Fruit fly (Drosophila melanogaster) whole organism, wandering third instar larva: Measurements from ENCODE around the gene ND-ACP.

Experiments used
- Abd-B ChIP-seq: fragments of >200 bp; optimal IDR thresholded peaks from 2 replicates; lab custom pipeline; 2017; ENCODE audit warnings: missing biosample characterization, missing genetic modification characterization
- CG32264 ChIP-seq: fragments of 200-800 bp; sonication (Bioruptor generic); optimal IDR thresholded peaks from 2 replicates; lab custom pipeline; 2016; ENCODE audit warnings: missing biosample characterization, missing genetic modification characterization
- CG9705 ChIP-seq: fragments of 200-800 bp; sonication (Bioruptor generic); optimal IDR thresholded peaks from 2 replicates; lab custom pipeline; 2018; ENCODE audit warnings: missing biosample characterization, mild to moderate bottlenecking, missing genetic modification characterization
- CrebA ChIP-seq: fragments of 200-800 bp; sonication (Bioruptor generic); optimal IDR thresholded peaks from 2 replicates; lab custom pipeline; 2016; ENCODE audit warnings: missing biosample characterization, mild to moderate bottlenecking, missing genetic modification characterization, borderline replicate concordance
- Dfd ChIP-seq: fragments of >200 bp; optimal IDR thresholded peaks from 2 replicates; lab custom pipeline; 2017; ENCODE audit warnings: missing biosample characterization, missing genetic modification characterization
- Dif ChIP-seq: fragments of 200-275, 200-300 bp; sonication (Bioruptor generic); optimal IDR thresholded peaks from 2 replicates; lab custom pipeline; 2018; ENCODE audit warnings: missing biosample characterization, missing genetic modification characterization; ENCODE audit not compliant: partially characterized antibody
- GATAd ChIP-seq: sonication (Bioruptor generic); optimal IDR thresholded peaks from 2 replicates; lab custom pipeline; 2016; ENCODE audit warnings: missing biosample characterization, missing genetic modification characterization
- HLH106 ChIP-seq: fragments of 200-800 bp; optimal IDR thresholded peaks from 3 replicates; lab custom pipeline; 2019; ENCODE audit warnings: missing biosample characterization, mild to moderate bottlenecking, missing genetic modification characterization, moderate library complexity
- Hnf4 ChIP-seq: fragments of 200-800 bp; sonication (Bioruptor generic); optimal IDR thresholded peaks from 2 replicates; lab custom pipeline; 2016; ENCODE audit warnings: missing biosample characterization, mild to moderate bottlenecking, missing genetic modification characterization
- Hr78 ChIP-seq: fragments of >200 bp; optimal IDR thresholded peaks from 2 replicates; lab custom pipeline; 2017; ENCODE audit warnings: missing biosample characterization, missing genetic modification characterization
- Hr83 ChIP-seq: fragments of 200-300 bp; sonication (Bioruptor generic); optimal IDR thresholded peaks from 2 replicates; lab custom pipeline; 2016; ENCODE audit warnings: missing biosample characterization, mild to moderate bottlenecking, missing genetic modification characterization, moderate library complexity; ENCODE audit not compliant: poor library complexity, severe bottlenecking
- Jra ChIP-seq: sonication (Bioruptor generic); optimal IDR thresholded peaks from 2 replicates; lab custom pipeline; 2016; ENCODE audit warnings: missing biosample characterization, missing genetic modification characterization
- Mio ChIP-seq: sonication (Bioruptor generic); optimal IDR thresholded peaks from 2 replicates; lab custom pipeline; 2016; ENCODE audit warnings: missing biosample characterization, missing genetic modification characterization
- Myc ChIP-seq: fragments of >200 bp; optimal IDR thresholded peaks from 2 replicates; lab custom pipeline; 2017
- N ChIP-seq: fragments of >200 bp; optimal IDR thresholded peaks from 2 replicates; lab custom pipeline; 2018; ENCODE audit warnings: missing biosample characterization, missing external identifiers, missing genetic modification characterization
- OdsH ChIP-seq: fragments of 200-800 bp; sonication (Bioruptor generic); optimal IDR thresholded peaks from 2 replicates; lab custom pipeline; 2016; ENCODE audit warnings: missing biosample characterization, mild to moderate bottlenecking, missing genetic modification characterization
- Rel ChIP-seq, 2 experiments: fragments of 200-800 bp; sonication (Bioruptor generic) in 1 of 2; optimal IDR thresholded peaks; 2 replicates in 1 of 2; 3 replicates in 1 of 2; lab custom pipeline; 2016 to 2019; ENCODE audit warnings: mild to moderate bottlenecking in 2 of 2, missing biosample characterization in 2 of 2, missing genetic modification characterization in 2 of 2, moderate library complexity in 1 of 2
- Sp1 ChIP-seq: fragments of 200-800 bp; sonication (Bioruptor generic); optimal IDR thresholded peaks from 3 replicates; lab custom pipeline; 2019; ENCODE audit warnings: missing biosample characterization, mild to moderate bottlenecking, missing genetic modification characterization, moderate library complexity
- Vsx2 ChIP-seq: fragments of 200-300, 225-300 bp; sonication (Bioruptor generic); optimal IDR thresholded peaks from 2 replicates; lab custom pipeline; 2018; ENCODE audit warnings: missing biosample characterization, missing genetic modification characterization; ENCODE audit not compliant: partially characterized antibody
- br ChIP-seq: fragments of 200-800 bp; sonication (Bioruptor generic); optimal IDR thresholded peaks from 2 replicates; lab custom pipeline; 2016; ENCODE audit warnings: missing biosample characterization, missing genetic modification characterization
- brk ChIP-seq: fragments of 200-800 bp; sonication (Bioruptor generic); optimal IDR thresholded peaks from 2 replicates; lab custom pipeline; 2016; ENCODE audit warnings: missing biosample characterization, mild to moderate bottlenecking, missing genetic modification characterization
- dl ChIP-seq, 2 experiments: fragments of 175-275, 200-275 bp in 1 of 2; fragments of 200-275 bp in 1 of 2; sonication (Bioruptor generic); optimal IDR thresholded peaks; lab custom pipeline; 2018; ENCODE audit warnings: mild to moderate bottlenecking in 2 of 2, missing biosample characterization in 2 of 2, missing genetic modification characterization in 2 of 2, moderate library complexity in 2 of 2; ENCODE audit not compliant: partially characterized antibody in 2 of 2, insufficient read depth in 1 of 2
- dmrt93B ChIP-seq: fragments of 200-800 bp; sonication (Bioruptor generic); optimal IDR thresholded peaks from 2 replicates; lab custom pipeline; 2018; ENCODE audit warnings: missing biosample characterization, mild to moderate bottlenecking, missing genetic modification characterization
- dsf ChIP-seq: sonication (Bioruptor generic); optimal IDR thresholded peaks from 2 replicates; lab custom pipeline; 2016; ENCODE audit warnings: missing biosample characterization, missing genetic modification characterization, borderline replicate concordance
- ey ChIP-seq: fragments of 200-800 bp; sonication (Bioruptor generic); optimal IDR thresholded peaks from 2 replicates; lab custom pipeline; 2016; ENCODE audit warnings: missing biosample characterization, missing genetic modification characterization
- foxo ChIP-seq, 2 experiments: fragments of 200-800 bp; sonication (Bioruptor generic); optimal IDR thresholded peaks; 2 replicates in 1 of 2; 3 replicates in 1 of 2; lab custom pipeline; 2016 to 2017; ENCODE audit warnings: missing biosample characterization in 2 of 2, missing genetic modification characterization in 2 of 2
- fru ChIP-seq: fragments of 200-800 bp; sonication (Bioruptor generic); optimal IDR thresholded peaks from 3 replicates; lab custom pipeline; 2016; ENCODE audit warnings: missing biosample characterization, mild to moderate bottlenecking, missing genetic modification characterization
- h ChIP-seq: fragments of 200-800 bp; sonication (Bioruptor generic); optimal IDR thresholded peaks from 3 replicates; lab custom pipeline; 2016; ENCODE audit warnings: missing biosample characterization, mild to moderate bottlenecking, missing genetic modification characterization
- jim ChIP-seq: fragments of 175-275, 200-325 bp; sonication (Bioruptor generic); optimal IDR thresholded peaks from 2 replicates; lab custom pipeline; 2016; ENCODE audit warnings: missing biosample characterization, mild to moderate bottlenecking, missing genetic modification characterization
- lola ChIP-seq: fragments of >200 bp; optimal IDR thresholded peaks from 2 replicates; lab custom pipeline; 2017; ENCODE audit warnings: missing biosample characterization, missing genetic modification characterization
- pan ChIP-seq: fragments of >200 bp; optimal IDR thresholded peaks from 2 replicates; lab custom pipeline; 2017
- psq ChIP-seq: fragments of 200-800 bp; sonication (Bioruptor generic); optimal IDR thresholded peaks from 3 replicates; lab custom pipeline; 2017; ENCODE audit warnings: missing biosample characterization, mild to moderate bottlenecking, missing genetic modification characterization, moderate library complexity
- rgr ChIP-seq: fragments of 200-800 bp; sonication (Bioruptor generic); optimal IDR thresholded peaks from 3 replicates; lab custom pipeline; 2016; ENCODE audit warnings: missing biosample characterization, mild to moderate bottlenecking, missing genetic modification characterization
- sage ChIP-seq: fragments of 200-800 bp; sonication (Bioruptor generic); optimal IDR thresholded peaks from 2 replicates; lab custom pipeline; 2016; ENCODE audit warnings: missing biosample characterization, mild to moderate bottlenecking, missing genetic modification characterization
- sv ChIP-seq: fragments of 200-800 bp; sonication (Bioruptor generic); optimal IDR thresholded peaks from 3 replicates; lab custom pipeline; 2016; ENCODE audit warnings: missing biosample characterization, missing genetic modification characterization
- tai ChIP-seq: sonication (Bioruptor generic); optimal IDR thresholded peaks from 2 replicates; lab custom pipeline; 2016; ENCODE audit warnings: missing biosample characterization, missing genetic modification characterization
- usp ChIP-seq: fragments of >200 bp; optimal IDR thresholded peaks from 2 replicates; lab custom pipeline; 2017; ENCODE audit warnings: missing biosample characterization, missing genetic modification characterization
- woc ChIP-seq: sonication (Bioruptor generic); optimal IDR thresholded peaks from 2 replicates; lab custom pipeline; 2016; ENCODE audit warnings: missing biosample characterization, mild to moderate bottlenecking, missing genetic modification characterization

Gene ND-ACP

DNA sequence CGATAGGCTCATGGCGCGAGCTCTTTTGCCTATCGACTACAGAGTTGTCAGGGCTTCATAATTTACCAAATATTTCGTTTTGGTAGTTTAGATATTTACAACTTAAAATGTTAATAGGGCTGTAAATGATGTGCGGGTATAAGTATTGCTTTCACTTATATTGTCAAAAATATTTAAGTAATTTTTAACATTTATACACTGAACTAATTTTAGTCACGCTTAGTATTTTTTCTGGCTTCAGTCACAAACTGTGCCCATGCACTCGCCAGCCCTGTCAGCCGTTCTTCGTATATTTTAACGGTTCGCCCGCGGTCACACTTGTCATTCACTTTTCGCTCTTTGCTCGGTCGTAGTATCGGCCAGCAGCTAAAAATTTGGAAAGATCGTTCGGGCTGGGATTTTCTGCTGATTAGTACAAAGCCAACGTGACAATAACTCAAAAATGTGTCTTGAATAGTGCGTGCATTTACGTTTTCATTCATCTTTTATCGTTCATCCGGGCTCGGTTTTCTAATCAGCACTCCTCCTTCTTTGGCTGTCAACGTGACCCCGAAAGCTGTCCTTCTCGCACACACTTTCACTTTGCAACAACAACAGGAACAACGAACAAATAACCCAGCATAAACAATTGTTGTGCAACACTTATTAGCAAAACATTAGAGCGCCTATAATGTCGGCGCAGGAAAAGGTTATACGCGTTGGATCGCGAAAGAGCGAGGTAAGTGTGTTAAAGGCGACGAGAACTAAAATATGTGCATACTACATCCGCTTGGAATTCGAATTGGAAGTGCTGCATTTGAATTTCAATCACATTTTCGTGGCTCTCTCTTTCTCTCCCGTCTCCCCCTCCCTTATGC is 5.0 kb downstream of the ND-ACP start, which contains the start of the genes Hmbs and CG2211 (continued):
- TF ChIP-seq pan (lab: Kevin White, UChicago) (no peak), Hnf4 (GFP tag; lab: Kevin White, UChicago) (no peak), Dif (GFP tag; lab: Kevin White, UChicago) (peak; percentile 22), woc (GFP tag; lab: Kevin White, UChicago) (no peak), HLH106 (peak; percentile 86), br (GFP tag; lab: Kevin White, UChicago) (peak; percentile 73), Hr83 (peak; percentile 74)

DNA sequence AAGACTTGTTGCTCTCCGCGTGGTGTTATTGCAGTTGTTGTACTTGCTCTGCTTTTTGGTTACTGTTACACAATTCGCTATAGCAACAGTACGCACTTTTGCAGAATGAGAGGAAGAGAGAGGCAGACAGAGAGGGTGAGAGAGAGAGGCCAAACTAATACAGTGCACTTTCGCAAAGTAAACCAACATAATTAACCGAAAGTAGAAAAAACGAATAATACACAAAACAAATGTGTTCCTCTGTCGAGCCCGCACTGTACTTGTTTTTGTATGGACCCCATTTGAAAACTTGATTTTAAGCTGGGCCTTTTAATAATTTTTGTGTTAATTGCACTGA is 5.6 kb downstream of the ND-ACP start:
- TF ChIP-seq sage (GFP tag; lab: Kevin White, UChicago): no peak
- peak; percentile 46 for TF ChIP-seq psq
- TF ChIP-seq GATAd (GFP tag; lab: Kevin White, UChicago): no peak
- TF ChIP-seq Sp1 (GFP tag; lab: Kevin White, UChicago): peak; percentile 23
- peak; percentile 82 for TF ChIP-seq woc (GFP tag; lab: Kevin White, UChicago)
- peak; percentile 9 for TF ChIP-seq CG9705
- peak; percentile 68 for TF ChIP-seq h (GFP tag; lab: Kevin White, UChicago)
- TF ChIP-seq HLH106: peak; percentile 65
- TF ChIP-seq jim: no peak
- TF ChIP-seq OdsH (GFP tag; lab: Kevin White, UChicago): peak; percentile 59
- TF ChIP-seq CrebA (GFP tag; lab: Kevin White, UChicago): no peak
- peak in 1 of 2 experiments; percentile 22 for TF ChIP-seq dl (GFP tag; optimal IDR thresholded peaks at IDR 0.05; lab: Kevin White, UChicago; ENCODE audit: insufficient read depth in 1 of 2, partially characterized antibody in 2 of 2)
- no peak for TF ChIP-seq N (GFP tag; lab: Kevin White, UChicago)
- no peak for TF ChIP-seq CG32264
- no peak for TF ChIP-seq Dfd (GFP tag; lab: Kevin White, UChicago)
- TF ChIP-seq Mio: no peak
- TF ChIP-seq Hr78 (GFP tag; lab: Kevin White, UChicago): no peak
- TF ChIP-seq sv (GFP tag; lab: Kevin White, UChicago): no peak
- peak; percentile 70 for TF ChIP-seq ey (GFP tag; lab: Kevin White, UChicago)
- peak; percentile 61 for TF ChIP-seq br (GFP tag; lab: Kevin White, UChicago)
- no peak for TF ChIP-seq Hr83
- no peak for TF ChIP-seq Dif (GFP tag; lab: Kevin White, UChicago)
- no peak for TF ChIP-seq tai
- TF ChIP-seq dmrt93B (GFP tag; lab: Kevin White, UChicago): no peak
- peak; percentile 40 for TF ChIP-seq rgr (GFP tag; lab: Kevin White, UChicago)
- peak; percentile 29 to 76 for TF ChIP-seq foxo (GFP tag; optimal IDR thresholded peaks at IDR 0.05; lab: Kevin White, UChicago)
- TF ChIP-seq brk (GFP tag; lab: Kevin White, UChicago): no peak
- no peak for TF ChIP-seq usp (GFP tag; lab: Kevin White, UChicago)
- TF ChIP-seq Hnf4 (GFP tag; lab: Kevin White, UChicago): peak; percentile 73
- TF ChIP-seq Jra (GFP tag; lab: Kevin White, UChicago): peak; percentile 27
- no peak for TF ChIP-seq pan (lab: Kevin White, UChicago)
- no peak for TF ChIP-seq dsf (GFP tag; lab: Kevin White, UChicago)
- no peak for TF ChIP-seq Vsx2 (GFP tag; lab: Kevin White, UChicago)
- no peak for TF ChIP-seq Abd-B (GFP tag; lab: Kevin White, UChicago)
- TF ChIP-seq fru (GFP tag; lab: Kevin White, UChicago): peak; percentile 62
- TF ChIP-seq lola (GFP tag; lab: Kevin White, UChicago): no peak
- no peak for TF ChIP-seq Myc (lab: Kevin White, UChicago)
- TF ChIP-seq Rel (GFP tag; optimal IDR thresholded peaks at IDR 0.05; lab: Kevin White, UChicago): no peak
- no peak for TF ChIP-seq Rel (tag; optimal IDR thresholded peaks at IDR 0.05; lab: Kevin White, UChicago)
- TF ChIP-seq, all 38 proteins: peak for 15
